Worm (Caenorhabditis elegans) whole organism, young adult: ENCODE measurements around the gene T24B8.7.

ENCODE experiments used
- B0336.3 ChIP-seq: fragments of 200-800 bp; sonication (Bioruptor generic); IDR thresholded peaks from 2 replicates; pipeline ENCODE4 v1.3.6; 2022; ENCODE audit warnings: missing genetic modification characterization, missing compliant biosample characterization
- C06A6.2 ChIP-seq: fragments of 200-800 bp; sonication (Bioruptor generic); conservative IDR thresholded peaks from 2 replicates; pipeline ENCODE4 v1.3.6; 2022; ENCODE audit warnings: missing genetic modification characterization, missing compliant biosample characterization
- C17E4.6 ChIP-seq: fragments of 200-800 bp; sonication (Bioruptor generic); IDR thresholded peaks from 2 replicates; pipeline ENCODE4 v1.3.6; 2022; ENCODE audit warnings: missing genetic modification reagents, missing genetic modification characterization, missing compliant biosample characterization
- D2030.7 ChIP-seq: fragments of 200-800 bp; sonication (Bioruptor generic); IDR thresholded peaks from 2 replicates; pipeline ENCODE4 v1.3.6; 2022; ENCODE audit warnings: missing genetic modification reagents, missing genetic modification characterization, missing compliant biosample characterization
- F22D6.2 ChIP-seq: sonication (generic microtip); optimal IDR thresholded peaks from 2 replicates; lab custom pipeline; 2016; ENCODE audit warnings: mild to moderate bottlenecking, missing genetic modification characterization, missing compliant biosample characterization
- F37B4.10 ChIP-seq: fragments of 200-800 bp; sonication (Bioruptor generic); IDR thresholded peaks from 2 replicates; pipeline ENCODE4 v1.3.6; 2022; ENCODE audit warnings: missing genetic modification characterization, missing compliant biosample characterization
- K11D2.4 ChIP-seq: fragments of 200-800 bp; sonication (Bioruptor generic); IDR thresholded peaks from 2 replicates; pipeline ENCODE4 v1.3.6; 2022; ENCODE audit warnings: missing genetic modification reagents, missing genetic modification characterization, missing compliant biosample characterization
- K12H6.12 ChIP-seq: fragments of 200-800 bp; sonication (Bioruptor generic); optimal IDR thresholded peaks from 2 replicates; lab custom pipeline; 2018; ENCODE audit warnings: mild to moderate bottlenecking, missing genetic modification characterization, missing compliant biosample characterization
- Y53G8AR.9 ChIP-seq: fragments of 200-800 bp; sonication (Bioruptor generic); conservative IDR thresholded peaks from 2 replicates; pipeline ENCODE4 v1.3.6; 2022; ENCODE audit warnings: missing genetic modification reagents, missing genetic modification characterization, missing compliant biosample characterization
- Y67H2A.10 ChIP-seq: fragments of 200-800 bp; sonication (Bioruptor generic); conservative IDR thresholded peaks from 2 replicates; pipeline ENCODE4 v1.3.6; 2022; ENCODE audit warnings: missing genetic modification reagents, missing genetic modification characterization, missing compliant biosample characterization
- Y95B8A.8 ChIP-seq: fragments of 200-800 bp; sonication (Bioruptor generic); IDR thresholded peaks from 2 replicates; pipeline ENCODE4 v1.3.6; 2022; ENCODE audit warnings: missing genetic modification reagents, missing genetic modification characterization, missing compliant biosample characterization
- ama-1 ChIP-seq, 3 experiments: fragments of 150-350 bp in 1 of 3; sonication (generic microtip) in 2 of 3; optimal IDR thresholded peaks; 2 replicates each; lab custom pipeline; 2014 to 2018; ENCODE audit warnings: missing biosample characterization in 2 of 3, missing genetic modification characterization in 2 of 3, missing genetic modification reagents in 2 of 3
- attf-5 ChIP-seq: fragments of 200-800 bp; sonication (Bioruptor generic); optimal IDR thresholded peaks from 2 replicates; lab custom pipeline; 2018; ENCODE audit warnings: mild to moderate bottlenecking, missing genetic modification characterization, missing compliant biosample characterization
- cebp-1 ChIP-seq, 2 experiments: fragments of 200-800 bp in 1 of 2; sonication (Bioruptor generic) in 1 of 2; sonication (generic microtip) in 1 of 2; IDR thresholded peaks in 1 of 2; optimal IDR thresholded peaks in 1 of 2; 2 replicates each; pipeline versions ENCODE4 v1.3.6 to Lab custom; 2017 to 2022; ENCODE audit warnings: missing compliant biosample characterization in 2 of 2, missing genetic modification characterization in 2 of 2, mild to moderate bottlenecking in 1 of 2, missing genetic modification reagents in 1 of 2, moderate library complexity in 1 of 2
- cebp-2 ChIP-seq: fragments of 200-800 bp; sonication (Bioruptor generic); IDR thresholded peaks from 2 replicates; pipeline ENCODE4 v1.3.6; 2022; ENCODE audit warnings: missing genetic modification characterization, missing compliant biosample characterization
- ceh-58 ChIP-seq: fragments of 200-800 bp; sonication (Bioruptor generic); IDR thresholded peaks from 2 replicates; pipeline ENCODE4 v1.3.6; 2022; ENCODE audit warnings: missing genetic modification characterization, missing compliant biosample characterization
- chd-7 ChIP-seq: sonication (generic microtip); optimal IDR thresholded peaks from 2 replicates; lab custom pipeline; 2016; ENCODE audit warnings: mild to moderate bottlenecking, missing genetic modification characterization, moderate library complexity, missing compliant biosample characterization
- dpff-1 ChIP-seq: sonication (generic microtip); optimal IDR thresholded peaks from 2 replicates; lab custom pipeline; 2017; ENCODE audit warnings: mild to moderate bottlenecking, missing genetic modification characterization, missing compliant biosample characterization
- dpl-1 ChIP-seq: fragments of 150-350 bp; optimal IDR thresholded peaks from 2 replicates; lab custom pipeline; 2014; ENCODE audit warnings: missing biosample characterization, missing genetic modification reagents, missing genetic modification characterization
- efl-1 ChIP-seq: fragments of 150-350 bp; optimal IDR thresholded peaks from 2 replicates; lab custom pipeline; 2014; ENCODE audit warnings: missing biosample characterization, missing genetic modification reagents, missing genetic modification characterization
- egrh-3 ChIP-seq: fragments of 200-800 bp; sonication (Bioruptor generic); IDR thresholded peaks from 2 replicates; pipeline ENCODE4 v1.3.6; 2022; ENCODE audit warnings: missing genetic modification reagents, missing genetic modification characterization, missing compliant biosample characterization
- gei-17 ChIP-seq: fragments of 200-800 bp; sonication (Bioruptor generic); optimal IDR thresholded peaks from 2 replicates; lab custom pipeline; 2018; ENCODE audit warnings: mild to moderate bottlenecking, missing genetic modification characterization, missing compliant biosample characterization
- hmg-20 ChIP-seq: fragments of 200-800 bp; sonication (Bioruptor generic); IDR thresholded peaks from 2 replicates; pipeline ENCODE4 v1.3.6; 2022; ENCODE audit warnings: missing genetic modification reagents, missing genetic modification characterization, missing compliant biosample characterization
- hsf-1 ChIP-seq: fragments of 200-800 bp; sonication (Bioruptor generic); IDR thresholded peaks from 2 replicates; pipeline ENCODE4 v1.3.6; 2022; ENCODE audit warnings: missing genetic modification reagents, missing genetic modification characterization, missing compliant biosample characterization
- lin-35 ChIP-seq, 3 experiments: fragments of 150-350 bp in 2 of 3; sonication (generic microtip) in 1 of 3; optimal IDR thresholded peaks; 2 replicates each; lab custom pipeline; 2014 to 2018; ENCODE audit warnings: missing biosample characterization in 3 of 3, missing genetic modification characterization in 3 of 3, missing genetic modification reagents in 3 of 3
- lin-54 ChIP-seq: fragments of 200-800 bp; sonication (Bioruptor generic); optimal IDR thresholded peaks from 2 replicates; lab custom pipeline; 2018; ENCODE audit warnings: mild to moderate bottlenecking, missing genetic modification characterization, missing compliant biosample characterization
- lsl-1 ChIP-seq: fragments of 200-800 bp; sonication (Bioruptor generic); optimal IDR thresholded peaks from 2 replicates; lab custom pipeline; 2018; ENCODE audit warnings: mild to moderate bottlenecking, missing genetic modification characterization, moderate library complexity, missing compliant biosample characterization
- madf-10 ChIP-seq: sonication (generic microtip); optimal IDR thresholded peaks from 2 replicates; lab custom pipeline; 2016; ENCODE audit warnings: mild to moderate bottlenecking, missing genetic modification characterization, missing compliant biosample characterization
- madf-8 ChIP-seq: fragments of 200-800 bp; sonication (Bioruptor generic); conservative IDR thresholded peaks from 2 replicates; pipeline ENCODE4 v1.3.6; 2022; ENCODE audit warnings: missing genetic modification reagents, missing genetic modification characterization, missing compliant biosample characterization
- mxl-1 ChIP-seq: sonication (generic microtip); optimal IDR thresholded peaks from 2 replicates; lab custom pipeline; 2016; ENCODE audit warnings: missing genetic modification characterization, missing compliant biosample characterization
- nfya-1 ChIP-seq: sonication (generic microtip); optimal IDR thresholded peaks from 2 replicates; lab custom pipeline; 2017; ENCODE audit warnings: antibody characterized with exemption, missing compliant biosample characterization, missing genetic modification characterization, borderline replicate concordance; ENCODE audit not compliant: insufficient read depth
- nfyb-1 ChIP-seq: fragments of 200-800 bp; sonication (Bioruptor generic); IDR thresholded peaks from 2 replicates; pipeline ENCODE4 v1.3.6; 2022; ENCODE audit warnings: missing genetic modification reagents, missing genetic modification characterization, missing compliant biosample characterization
- nhr-120 ChIP-seq: fragments of 200-800 bp; sonication (Bioruptor generic); IDR thresholded peaks from 2 replicates; pipeline ENCODE4 v1.3.6; 2022; ENCODE audit warnings: missing genetic modification characterization, missing compliant biosample characterization
- nhr-27 ChIP-seq: fragments of 200-800 bp; sonication (Bioruptor generic); optimal IDR thresholded peaks from 2 replicates; lab custom pipeline; 2018; ENCODE audit warnings: mild to moderate bottlenecking, missing genetic modification characterization, moderate library complexity, missing compliant biosample characterization
- nhr-80 ChIP-seq: sonication (generic microtip); optimal IDR thresholded peaks from 2 replicates; lab custom pipeline; 2016; ENCODE audit warnings: missing genetic modification characterization, missing compliant biosample characterization
- nhr-90 ChIP-seq: sonication (generic microtip); optimal IDR thresholded peaks from 2 replicates; lab custom pipeline; 2016; ENCODE audit warnings: missing genotype, mild to moderate bottlenecking, missing genetic modification characterization, missing compliant biosample characterization
- pha-4 ChIP-seq: fragments of 150-350 bp; sonication (generic microtip); optimal IDR thresholded peaks from 2 replicates; lab custom pipeline; 2014; ENCODE audit warnings: missing biosample characterization, missing genetic modification reagents, missing genetic modification characterization
- sea-2 ChIP-seq: fragments of 200-800 bp; sonication (Bioruptor generic); IDR thresholded peaks from 2 replicates; pipeline ENCODE4 v1.3.6; 2022; ENCODE audit warnings: missing genetic modification characterization, missing compliant biosample characterization
- snpc-1.3 ChIP-seq: sonication (generic microtip); optimal IDR thresholded peaks from 2 replicates; lab custom pipeline; 2017; ENCODE audit warnings: missing genetic modification characterization, mild to moderate bottlenecking, missing compliant biosample characterization, antibody characterized with exemption, moderate library complexity, missing genotype, missing genetic modification reagents; ENCODE audit not compliant: insufficient read depth
- zfh-2 ChIP-seq: fragments of 200-800 bp; sonication (Bioruptor generic); conservative IDR thresholded peaks from 2 replicates; pipeline ENCODE4 v1.3.6; 2022; ENCODE audit warnings: missing genetic modification reagents, missing genetic modification characterization, missing compliant biosample characterization
- zim-3 ChIP-seq: sonication (generic microtip); optimal IDR thresholded peaks from 2 replicates; lab custom pipeline; 2017; ENCODE audit warnings: mild to moderate bottlenecking, missing genetic modification characterization, moderate library complexity, missing compliant biosample characterization
- ztf-6 ChIP-seq: fragments of 200-800 bp; sonication (Bioruptor generic); IDR thresholded peaks from 2 replicates; pipeline ENCODE4 v1.3.6; 2022; ENCODE audit warnings: missing genetic modification reagents, missing genetic modification characterization, missing compliant biosample characterization

Gene T24B8.7

DNA sequence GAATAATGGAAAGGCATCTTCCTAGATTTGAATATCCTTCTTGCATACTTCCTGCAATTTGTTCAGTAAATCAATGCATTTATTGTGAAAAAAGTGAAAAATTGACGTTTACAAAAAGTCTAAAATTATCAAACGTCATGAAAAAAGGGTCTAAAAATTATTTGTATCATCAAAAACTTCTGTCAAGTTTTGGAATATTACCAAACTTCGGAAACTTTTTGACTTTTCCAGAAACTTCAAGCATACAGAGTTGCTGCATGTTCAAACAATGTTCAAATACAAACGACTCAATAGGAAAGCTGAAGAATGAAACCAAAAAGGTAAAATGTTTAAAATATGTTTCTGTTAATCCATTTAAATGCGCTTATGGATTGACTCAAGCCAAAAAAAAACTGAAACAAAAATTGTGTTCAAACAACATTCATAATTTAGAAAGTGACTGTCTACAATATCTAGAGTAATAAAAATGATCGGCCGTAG lies 51.7 kb downstream of the T24B8.7 start, which contains the start of gene F44G4.6:
Gene F44G4.6, minus strand, starts transcription at position 51 of the 480 bp plus-strand sequence.
- TF ChIP-seq zfh-2 (GFP tag; lab: Robert Waterston, UW) = no peak
- TF ChIP-seq efl-1 (GFP tag; lab: Kevin White, UChicago) = no peak
- no peak for TF ChIP-seq egrh-3
- TF ChIP-seq B0336.3 (GFP tag; lab: Robert Waterston, UW) = no peak
- TF ChIP-seq Y95B8A.8 (GFP tag; lab: Robert Waterston, UW) = no peak
- no peak for TF ChIP-seq lin-54 (GFP tag; lab: Kevin White, UChicago)
- no peak for TF ChIP-seq zim-3 (tag; lab: Kevin White, UChicago)
- TF ChIP-seq gei-17 (GFP tag; lab: Kevin White, UChicago) = no peak
- TF ChIP-seq mxl-1 = no peak
- no peak for TF ChIP-seq sea-2
- TF ChIP-seq madf-8 (GFP tag; lab: Robert Waterston, UW) = no peak
- no peak for TF ChIP-seq hmg-20
- TF ChIP-seq Y67H2A.10 (GFP tag; lab: Robert Waterston, UW) = no peak
- no peak for TF ChIP-seq K11D2.4
- no peak for TF ChIP-seq nhr-120 (GFP tag; lab: Robert Waterston, UW)
- TF ChIP-seq nfya-1 = no peak
- TF ChIP-seq C06A6.2 (GFP tag; lab: Robert Waterston, UW) = no peak
- no peak for TF ChIP-seq nhr-27 (tag; lab: Kevin White, UChicago)
- TF ChIP-seq, all 124 proteins: peak for 0

DNA sequence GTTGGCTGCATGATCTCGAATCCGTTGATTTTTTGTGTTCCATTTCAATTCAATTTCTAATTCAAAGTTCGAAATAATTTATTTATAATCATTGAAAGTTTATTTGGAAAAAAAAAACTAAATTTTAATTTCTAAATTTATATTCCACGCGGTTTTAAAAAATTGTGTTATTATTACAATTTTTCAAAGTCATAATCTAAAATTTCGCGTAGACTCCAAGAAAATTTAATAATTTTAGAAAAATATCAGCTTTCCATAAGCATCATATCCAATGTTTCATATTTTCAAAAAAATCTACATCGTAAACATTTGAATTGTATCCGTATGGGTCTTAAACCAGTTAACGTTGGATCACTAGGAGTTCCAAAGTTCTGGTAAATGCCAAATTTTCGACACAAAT lies 53.1 kb downstream of the T24B8.7 start, which contains the start of gene F44G4.5:
Gene F44G4.5, minus strand, starts transcription at position 101 of the 400 bp plus-strand sequence.
- no peak for TF ChIP-seq snpc-1.3 (tag; lab: Kevin White, UChicago)
- no peak for TF ChIP-seq Y53G8AR.9
- no peak for TF ChIP-seq nfyb-1
- TF ChIP-seq C06A6.2 (GFP tag; lab: Robert Waterston, UW) = no peak
- no peak for TF ChIP-seq nhr-90 (tag; lab: Kevin White, UChicago)
- no peak for TF ChIP-seq ztf-6
- TF ChIP-seq madf-10 (tag; lab: Kevin White, UChicago) = no peak
- TF ChIP-seq ama-1 (optimal IDR thresholded peaks at IDR 0.05; lab: Kevin White, UChicago) = no peak
- no peak for TF ChIP-seq ama-1 (GFP tag; optimal IDR thresholded peaks at IDR 0.05; lab: Kevin White, UChicago)
- TF ChIP-seq lin-35 (GFP tag; optimal IDR thresholded peaks at IDR 0.05; lab: Kevin White, UChicago) = no peak
- no peak for TF ChIP-seq dpl-1 (GFP tag; lab: Kevin White, UChicago)
- TF ChIP-seq F22D6.2 (tag; lab: Kevin White, UChicago) = no peak
- TF ChIP-seq K12H6.12 (tag; lab: Kevin White, UChicago) = no peak
- no peak for TF ChIP-seq Y95B8A.8 (GFP tag; lab: Robert Waterston, UW)

DNA sequence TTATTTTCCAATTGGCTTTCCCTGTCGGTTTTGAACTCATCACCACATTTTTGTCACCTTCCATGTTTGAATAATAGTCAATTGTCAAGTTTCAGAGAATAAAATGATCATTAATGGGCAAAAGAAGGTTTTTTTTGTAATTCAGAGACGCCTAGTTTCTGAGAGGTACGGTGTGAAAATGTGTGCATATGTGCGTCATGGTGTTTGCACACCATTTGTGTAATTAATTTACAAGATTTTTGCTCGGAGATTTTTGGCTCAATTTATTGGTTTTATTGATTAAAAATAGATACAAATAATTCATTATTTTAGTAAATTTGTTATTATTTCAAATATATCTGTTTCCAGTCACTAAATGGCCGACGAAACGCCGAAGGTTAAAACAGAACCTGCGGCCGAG lies 56.0 kb downstream of the T24B8.7 start, which contains the start of the genes F44G4.3 and tdp-1:
Gene F44G4.3, minus strand, starts transcription at position 184 of the 400 bp plus-strand sequence.
Gene tdp-1, plus strand, starts transcription at position 347 of the 400 bp plus-strand sequence.
- TF ChIP-seq chd-7 (tag; lab: Kevin White, UChicago) (no peak), attf-5 (GFP tag; lab: Kevin White, UChicago) (peak; percentile 2), F37B4.10 (no peak), lsl-1 (peak; percentile 69)

DNA sequence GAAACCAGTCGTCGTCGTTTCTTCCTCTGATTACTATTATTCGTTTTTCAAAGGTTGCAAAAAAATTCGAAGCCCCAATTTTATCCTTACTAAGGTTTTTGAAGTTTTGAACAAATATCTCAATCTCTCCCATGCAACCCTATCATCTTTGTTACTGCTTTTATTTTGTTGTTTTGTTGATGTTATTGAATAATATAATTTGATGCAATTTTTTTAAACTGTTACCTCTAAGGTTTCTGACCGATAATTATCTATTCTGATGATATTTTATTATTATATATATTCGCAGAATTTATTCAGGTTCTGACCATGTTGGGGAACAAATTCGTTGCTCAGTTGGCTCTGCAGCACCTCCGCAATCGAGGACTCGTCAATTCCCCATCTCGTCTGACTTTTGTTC lies 57.4 kb downstream of the T24B8.7 start, which contains the start of gene ndub-2:
Gene ndub-2, plus strand, starts transcription at position 301 of the 400 bp plus-strand sequence.
- TF ChIP-seq hsf-1 (GFP tag; lab: Robert Waterston, UW) (no peak), pha-4 (tag; lab: Kevin White, UChicago) (no peak), C17E4.6 (GFP tag; lab: Robert Waterston, UW) (no peak), dpff-1 (no peak), sea-2 (no peak), ceh-58 (no peak), cebp-1 (GFP tag; IDR thresholded peaks at IDR 0.05; lab: Robert Waterston, UW) (no peak), cebp-1 (tag; optimal IDR thresholded peaks at IDR 0.05; lab: Kevin White, UChicago) (no peak), nhr-80 (tag; lab: Kevin White, UChicago) (no peak), lin-54 (GFP tag; lab: Kevin White, UChicago) (no peak), D2030.7 (GFP tag; lab: Robert Waterston, UW) (no peak), cebp-2 (GFP tag; lab: Robert Waterston, UW) (no peak)
